Fruit fly (Drosophila melanogaster): ENCODE measurements around the gene EMC4.

The EMC4 gene

dm6 chr3L:22835144-22835964 lies 32.7 kb downstream of the EMC4 start, which contains the start of gene jim (continued):
- TF ChIP-seq CHES-1-like (GFP tag; optimal IDR thresholded peaks at IDR 0.05) (no peak), CG6683 (GFP tag; optimal IDR thresholded peaks at IDR 0.05) (no peak), CG14667 (GFP tag; IDR thresholded peaks at IDR 0.05) (no peak), Drgx (GFP tag; IDR thresholded peaks at IDR 0.05) (peak; percentile 62), CG2712 (tag; optimal IDR thresholded peaks at IDR 0.05) (no peak), oc (tag; optimal IDR thresholded peaks at IDR 0.05) (no peak), CG9817 (tag; optimal IDR thresholded peaks at IDR 0.05) (no peak), kah (GFP tag; optimal IDR thresholded peaks at IDR 0.05) (no peak), tap (tag; optimal IDR thresholded peaks at IDR 0.05) (no peak), HLH54F (GFP tag; optimal IDR thresholded peaks at IDR 0.05) (no peak), Rfx (GFP tag; IDR thresholded peaks at IDR 0.05) (peak; percentile 24), Oaz (GFP tag; IDR thresholded peaks at IDR 0.05) (no peak), unc-4 (GFP tag; IDR thresholded peaks at IDR 0.05; ENCODE audit: partially characterized antibody) (no peak; the same call in 1 of the 2 replicates), slbo (GFP tag; IDR thresholded peaks at IDR 0.05) (peak; percentile 23; the same call in 1 of the 2 replicates), CG31388 (GFP tag; optimal IDR thresholded peaks at IDR 0.05) (no peak), CG3407 (GFP tag; optimal IDR thresholded peaks at IDR 0.05) (peak; percentile 49), CG17568 (GFP tag; optimal IDR thresholded peaks at IDR 0.05) (no peak), Mad (GFP tag; optimal IDR thresholded peaks at IDR 0.05) (no peak), mld (GFP tag; IDR thresholded peaks at IDR 0.05; ENCODE audit: partially characterized antibody) (no peak), seq (GFP tag; IDR thresholded peaks at IDR 0.05) (peak; percentile 44; the same call in 1 of the 2 replicates), CG2202 (tag; optimal IDR thresholded peaks at IDR 0.05) (no peak), Fer2 (tag; optimal IDR thresholded peaks at IDR 0.05) (no peak), Hmx (GFP tag; optimal IDR thresholded peaks at IDR 0.05) (no peak), CG8924 (tag; optimal IDR thresholded peaks at IDR 0.05) (no peak), CG10565 (GFP tag; optimal IDR thresholded peaks at IDR 0.05) (no peak), Sry-β (GFP tag; optimal IDR thresholded peaks at IDR 0.05) (no peak), CG2889 (GFP tag; IDR thresholded peaks at IDR 0.05) (no peak), Blimp-1 (GFP tag; optimal IDR thresholded peaks at IDR 0.05) (no peak), Optix (GFP tag; IDR thresholded peaks at IDR 0.05) (no peak), CG1832 (GFP tag; optimal IDR thresholded peaks at IDR 0.05) (no peak), Hsf (GFP tag; optimal IDR thresholded peaks at IDR 0.05) (no peak), bsh (GFP tag; optimal IDR thresholded peaks at IDR 0.05) (peak in 1 of 2 experiments; percentile 63), lbe (GFP tag; optimal IDR thresholded peaks at IDR 0.05) (peak; percentile 43), CG18262 (tag; optimal IDR thresholded peaks at IDR 0.05) (no peak), CG4730 (GFP tag; IDR thresholded peaks at IDR 0.05) (no peak), cg (GFP tag; optimal IDR thresholded peaks at IDR 0.05) (peak; percentile 88), Fer1 (GFP tag; optimal IDR thresholded peaks at IDR 0.05) (peak; percentile 68), nmo (GFP tag; optimal IDR thresholded peaks at IDR 0.05) (no peak), CG4404 (GFP tag; IDR thresholded peaks at IDR 0.05) (no peak), insv (GFP tag; optimal IDR thresholded peaks at IDR 0.05) (no peak), Scr (GFP tag; IDR thresholded peaks at IDR 0.05; ENCODE audit: partially characterized antibody) (no peak), CG31441 (GFP tag; IDR thresholded peaks at IDR 0.05) (no peak), D19B (GFP tag; optimal IDR thresholded peaks at IDR 0.05) (peak; percentile 9), Bgb (GFP tag; IDR thresholded peaks at IDR 0.05; ENCODE audit: partially characterized antibody) (no peak; the same call in 1 of the 2 replicates), CG18011 (GFP tag; optimal IDR thresholded peaks at IDR 0.05) (no peak), CG2129 (GFP tag; IDR thresholded peaks at IDR 0.05; ENCODE audit: partially characterized antibody) (no peak), CG7271 (tag; optimal IDR thresholded peaks at IDR 0.05) (no peak), CG14965 (GFP tag; optimal IDR thresholded peaks at IDR 0.05; ENCODE audit: borderline replicate concordance) (no peak)
